Fruit fly (Drosophila melanogaster) whole organism, embryonic: Measurements from ENCODE around the gene Pmm2.

Experiments
- B-H1 ChIP-seq: fragments of 200-800 bp; sonication (Bioruptor generic); IDR thresholded peaks from 3 replicates; pipeline ENCODE4 v1.3.6; 2022; ENCODE audit warnings: missing biosample characterization, missing genetic modification characterization
- CG10267 ChIP-seq: fragments of 200-800 bp; sonication (Bioruptor generic); optimal IDR thresholded peaks from 2 replicates; lab custom pipeline; 2018; ENCODE audit warnings: missing biosample characterization, mild to moderate bottlenecking, missing genetic modification characterization, moderate library complexity
- CG10462 ChIP-seq: fragments of 200-800 bp; sonication (Bioruptor generic); optimal IDR thresholded peaks from 2 replicates; lab custom pipeline; 2016; ENCODE audit warnings: missing biosample characterization, missing genetic modification characterization
- CG11696 ChIP-seq: fragments of 200-800 bp; sonication (Bioruptor generic); IDR thresholded peaks from 2 replicates; pipeline ENCODE4 v1.3.6; 2022; ENCODE audit warnings: missing biosample characterization, missing genetic modification characterization
- CG12155 ChIP-seq: fragments of 200-800 bp; sonication (Bioruptor generic); optimal IDR thresholded peaks from 3 replicates; lab custom pipeline; 2016; ENCODE audit warnings: missing biosample characterization, missing genetic modification characterization
- CG13775 ChIP-seq: fragments of 200-800 bp; sonication (Bioruptor generic); optimal IDR thresholded peaks from 3 replicates; lab custom pipeline; 2017; ENCODE audit warnings: missing biosample characterization, mild to moderate bottlenecking, missing genetic modification characterization
- CG14441 ChIP-seq: fragments of 200-800 bp; sonication (Bioruptor generic); IDR thresholded peaks from 2 replicates; pipeline ENCODE4 v1.3.6; 2022; ENCODE audit warnings: missing biosample characterization, missing genetic modification characterization
- CG1603 ChIP-seq: fragments of 200-800 bp; sonication (Bioruptor generic); optimal IDR thresholded peaks from 2 replicates; lab custom pipeline; 2019; ENCODE audit warnings: missing biosample characterization, mild to moderate bottlenecking, missing genetic modification characterization, moderate library complexity
- CG16779 ChIP-seq: fragments of 200-800 bp; sonication (Bioruptor generic); IDR thresholded peaks from 2 replicates; pipeline ENCODE4 v1.3.6; 2022; ENCODE audit warnings: missing biosample characterization, missing genetic modification characterization
- CG17328 ChIP-seq: fragments of 200-800 bp; sonication (Bioruptor generic); IDR thresholded peaks from 2 replicates; pipeline ENCODE4 v1.3.6; 2022; ENCODE audit warnings: missing biosample characterization, missing genetic modification characterization
- CG1792 ChIP-seq: fragments of 200-800 bp; sonication (Bioruptor generic); optimal IDR thresholded peaks from 2 replicates; lab custom pipeline; 2016; ENCODE audit warnings: missing biosample characterization, missing genetic modification characterization
- CG18262 ChIP-seq: fragments of 200-800 bp; optimal IDR thresholded peaks from 3 replicates; lab custom pipeline; 2019; ENCODE audit warnings: missing biosample characterization, mild to moderate bottlenecking, missing genetic modification characterization, moderate library complexity
- CG3995 ChIP-seq: fragments of 200-800 bp; sonication (Bioruptor generic); optimal IDR thresholded peaks from 3 replicates; lab custom pipeline; 2016; ENCODE audit warnings: missing biosample characterization, missing genetic modification characterization
- CG4404 ChIP-seq: fragments of 200-800 bp; sonication (Bioruptor generic); IDR thresholded peaks from 2 replicates; pipeline ENCODE4 v1.3.6; 2022; ENCODE audit warnings: missing biosample characterization, missing genetic modification characterization
- CG4820 ChIP-seq: fragments of 200-800 bp; sonication (Bioruptor generic); optimal IDR thresholded peaks from 3 replicates; lab custom pipeline; 2016; ENCODE audit warnings: missing biosample characterization, missing genetic modification characterization
- CG7372 ChIP-seq: fragments of 200-800 bp; sonication (Bioruptor generic); IDR thresholded peaks from 2 replicates; pipeline ENCODE4 v1.3.6; 2022; ENCODE audit warnings: missing biosample characterization, missing genetic modification characterization
- CG8765 ChIP-seq: fragments of 200-800 bp; sonication (Bioruptor generic); IDR thresholded peaks from 2 replicates; pipeline ENCODE4 v1.3.6; 2022; ENCODE audit warnings: missing biosample characterization, missing genetic modification characterization
- CG9609 ChIP-seq: fragments of 200-800 bp; sonication (Bioruptor generic); optimal IDR thresholded peaks from 3 replicates; lab custom pipeline; 2016; ENCODE audit warnings: missing biosample characterization, missing genetic modification characterization
- CoRest ChIP-seq: fragments of 200-800 bp; sonication (Bioruptor generic); optimal IDR thresholded peaks from 3 replicates; lab custom pipeline; 2018; ENCODE audit warnings: missing biosample characterization, mild to moderate bottlenecking, missing genetic modification characterization, moderate library complexity
- D ChIP-seq, 2 experiments: fragments of 200-800 bp in 1 of 2; fragments of >200 bp in 1 of 2; sonication (Bioruptor generic) in 1 of 2; optimal IDR thresholded peaks; 2 replicates in 1 of 2; 3 replicates in 1 of 2; lab custom pipeline; 2017; ENCODE audit warnings: mild to moderate bottlenecking in 1 of 2, missing biosample characterization in 1 of 2, missing genetic modification characterization in 1 of 2, missing genetic modification reagents in 1 of 2
- Dbx ChIP-seq: fragments of 200-800 bp; sonication (Bioruptor generic); IDR thresholded peaks from 3 replicates; pipeline ENCODE4 v1.3.6; 2022; ENCODE audit warnings: missing biosample characterization, missing genetic modification characterization
- Drgx ChIP-seq: fragments of 200-800 bp; sonication (Bioruptor generic); IDR thresholded peaks from 2 replicates; pipeline ENCODE4 v1.3.6; 2022; ENCODE audit warnings: missing biosample characterization, missing genetic modification characterization
- H2.0 ChIP-seq: fragments of 200-800 bp; sonication (Bioruptor generic); IDR thresholded peaks from 2 replicates; pipeline ENCODE4 v1.3.6; 2022; ENCODE audit warnings: missing biosample characterization, missing genetic modification characterization
- Med ChIP-seq: fragments of 200-800 bp; sonication (Bioruptor generic); peaks from one replicate; lab custom pipeline; 2016; ENCODE audit warnings: missing biosample characterization, missing genetic modification characterization, mild to moderate bottlenecking, inconsistent platforms, moderate library complexity
- NK7.1 ChIP-seq: fragments of 200-800 bp; sonication (Bioruptor generic); optimal IDR thresholded peaks from 3 replicates; lab custom pipeline; 2016; ENCODE audit warnings: missing biosample characterization, missing genetic modification characterization
- PHDP ChIP-seq: fragments of 200-800 bp; sonication (Bioruptor generic); optimal IDR thresholded peaks from 3 replicates; lab custom pipeline; 2018; ENCODE audit warnings: missing biosample characterization, mild to moderate bottlenecking, missing genetic modification characterization, moderate library complexity
- Ptx1 ChIP-seq: fragments of 200-800 bp; sonication (Bioruptor generic); IDR thresholded peaks from 2 replicates; pipeline ENCODE4 v1.3.6; 2022; ENCODE audit warnings: missing biosample characterization, missing genetic modification characterization
- Sin3A ChIP-seq: fragments of >200 bp; optimal IDR thresholded peaks from 2 replicates; lab custom pipeline; 2018
- Sox102F ChIP-seq: fragments of 200-800 bp; sonication (Bioruptor generic); optimal IDR thresholded peaks from 2 replicates; lab custom pipeline; 2018; ENCODE audit warnings: missing biosample characterization, mild to moderate bottlenecking, missing genetic modification characterization, moderate library complexity
- Usf ChIP-seq: fragments of 200-800 bp; sonication (Bioruptor generic); optimal IDR thresholded peaks from 2 replicates; lab custom pipeline; 2017; ENCODE audit warnings: missing genotype, missing biosample characterization, missing genetic modification characterization
- ab ChIP-seq: fragments of 200-800 bp; sonication (Bioruptor generic); optimal IDR thresholded peaks from 2 replicates; lab custom pipeline; 2016; ENCODE audit warnings: missing biosample characterization, missing genetic modification characterization
- ato ChIP-seq: fragments of 200-800 bp; sonication (Bioruptor generic); IDR thresholded peaks from 2 replicates; pipeline ENCODE4 v1.3.6; 2022; ENCODE audit warnings: missing biosample characterization, missing genetic modification characterization; ENCODE audit not compliant: partially characterized antibody
- chm ChIP-seq: fragments of 200-800 bp; sonication (Bioruptor generic); IDR thresholded peaks from 2 replicates; pipeline ENCODE4 v1.3.6; 2022; ENCODE audit warnings: missing biosample characterization, missing genetic modification characterization
- crol ChIP-seq: fragments of 200-800 bp; sonication (Bioruptor generic); IDR thresholded peaks from 2 replicates; pipeline ENCODE4 v1.3.6; 2022; ENCODE audit warnings: missing biosample characterization, missing genetic modification characterization
- dmrt99B ChIP-seq: fragments of 200-800 bp; sonication (Bioruptor generic); optimal IDR thresholded peaks from 2 replicates; lab custom pipeline; 2018; ENCODE audit warnings: missing biosample characterization, mild to moderate bottlenecking, missing genetic modification characterization, moderate library complexity
- en ChIP-seq: fragments of 200-800 bp; sonication (Bioruptor generic); optimal IDR thresholded peaks from 2 replicates; lab custom pipeline; 2016; ENCODE audit warnings: missing biosample characterization, missing genetic modification characterization
- gcm2 ChIP-seq: fragments of 200-800 bp; sonication (Bioruptor generic); optimal IDR thresholded peaks from 2 replicates; lab custom pipeline; 2016; ENCODE audit warnings: missing biosample characterization, missing genetic modification characterization
- hth ChIP-seq: fragments of >200 bp; optimal IDR thresholded peaks from 2 replicates; lab custom pipeline; 2017; ENCODE audit warnings: inconsistent platforms
- lbe ChIP-seq: fragments of 200-800 bp; sonication (Bioruptor generic); optimal IDR thresholded peaks from 2 replicates; lab custom pipeline; 2016; ENCODE audit warnings: missing biosample characterization, mild to moderate bottlenecking, missing genetic modification characterization
- lmd ChIP-seq: fragments of 200-800 bp; sonication (Bioruptor generic); IDR thresholded peaks from 2 replicates; pipeline ENCODE4 v1.3.6; 2022; ENCODE audit warnings: missing biosample characterization, missing genetic modification characterization
- nerfin-1 ChIP-seq: fragments of 200-800 bp; sonication (Bioruptor generic); optimal IDR thresholded peaks from 3 replicates; lab custom pipeline; 2019; ENCODE audit warnings: missing biosample characterization, mild to moderate bottlenecking, missing genetic modification characterization, moderate library complexity
- org-1 ChIP-seq: fragments of 200-800 bp; sonication (Bioruptor generic); optimal IDR thresholded peaks from 2 replicates; lab custom pipeline; 2017; ENCODE audit warnings: missing biosample characterization, missing genetic modification characterization
- otp ChIP-seq: fragments of 200-800 bp; sonication (Bioruptor generic); IDR thresholded peaks from 3 replicates; pipeline ENCODE4, ENCODE4 v1.3.6; 2022; ENCODE audit warnings: missing biosample characterization, missing genetic modification characterization
- prd ChIP-seq, 3 experiments: fragments of >200 bp in 2 of 3; fragments of 200-800 bp in 1 of 3; sonication (Bioruptor generic) in 1 of 3; optimal IDR thresholded peaks in 2 of 3; IDR thresholded peaks in 1 of 3; 2 replicates in 2 of 3; 3 replicates in 1 of 3; pipeline versions ENCODE4 v1.3.6 to Lab custom; 2017 to 2022; ENCODE audit warnings: missing biosample characterization in 1 of 3, missing genetic modification characterization in 1 of 3
- schlank ChIP-seq: fragments of 200-800 bp; sonication (Bioruptor generic); optimal IDR thresholded peaks from 2 replicates; lab custom pipeline; 2018; ENCODE audit warnings: missing biosample characterization, mild to moderate bottlenecking, missing genetic modification characterization
- sens ChIP-seq: fragments of 200-800 bp; sonication (Bioruptor generic); peaks from one replicate; lab custom pipeline; 2016; ENCODE audit warnings: missing biosample characterization, missing genetic modification characterization
- shn ChIP-seq: fragments of 200-800 bp; sonication (Bioruptor generic); optimal IDR thresholded peaks from 3 replicates; lab custom pipeline; 2016; ENCODE audit warnings: missing biosample characterization, missing genetic modification characterization
- slbo ChIP-seq: fragments of 200-800 bp; sonication (Bioruptor generic); IDR thresholded peaks from 2 replicates; pipeline ENCODE4 v1.3.6; 2022; ENCODE audit warnings: missing biosample characterization, missing genetic modification characterization
- sob ChIP-seq: fragments of 200-800 bp; sonication (Bioruptor generic); IDR thresholded peaks from 2 replicates; pipeline ENCODE4 v1.3.6; 2022; ENCODE audit warnings: missing biosample characterization, missing genetic modification characterization
- tgo ChIP-seq: fragments of 200-800 bp; sonication (Bioruptor generic); IDR thresholded peaks from 3 replicates; pipeline ENCODE4 v1.3.6; 2022; ENCODE audit warnings: missing biosample characterization, missing genetic modification characterization
- z ChIP-seq: fragments of 200-800 bp; sonication (Bioruptor generic); IDR thresholded peaks from 3 replicates; pipeline ENCODE4 v1.3.6; 2022; ENCODE audit warnings: missing biosample characterization, missing genetic modification characterization
- zfh1 ChIP-seq: fragments of 200-800 bp; sonication (Bioruptor generic); IDR thresholded peaks from 3 replicates; pipeline ENCODE4 v1.3.6; 2022; ENCODE audit warnings: missing biosample characterization, missing genetic modification characterization

Gene Pmm2

DNA sequence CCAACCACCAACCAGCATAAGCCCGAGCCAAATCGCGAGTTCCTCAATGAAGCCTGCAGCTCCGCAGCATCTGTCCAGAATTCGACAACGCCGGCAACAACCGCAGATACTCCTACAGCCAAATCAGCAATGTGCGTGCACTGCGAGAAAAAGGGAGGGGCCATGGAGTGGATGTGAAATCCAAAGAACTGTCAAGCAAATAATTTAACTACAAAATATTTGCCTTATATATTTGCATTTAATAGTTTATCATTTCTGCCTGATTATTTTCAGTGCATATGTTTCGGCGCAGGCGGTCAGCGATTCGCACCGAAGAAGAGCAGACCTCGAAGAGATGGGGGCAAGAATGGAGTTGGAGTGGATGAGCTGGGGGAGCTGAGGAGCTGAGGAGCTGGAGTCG is 17.3 kb downstream of the Pmm2 start:
- TF ChIP-seq en (no peak), CG8765 (GFP tag; lab: Robert Waterston, UW) (peak; percentile 45; the same call in 1 of the 2 replicates), Usf (GFP tag; lab: Kevin White, UChicago) (no peak), CG10267 (no peak), CG9609 (GFP tag; lab: Kevin White, UChicago) (no peak), CG4404 (GFP tag; lab: Robert Waterston, UW) (0 out of 2 replicates have a peak, but pooled peaks have one; percentile 36), chm (GFP tag; lab: Robert Waterston, UW) (no peak), ato (no peak), crol (GFP tag; lab: Robert Waterston, UW) (no peak), zfh1 (GFP tag; lab: Robert Waterston, UW) (peak; percentile 56; the same call in 2 of the 3 replicates), CG12155 (GFP tag; lab: Kevin White, UChicago) (no peak), CG1792 (GFP tag; lab: Kevin White, UChicago) (no peak), H2.0 (no peak), B-H1 (no peak), Sox102F (GFP tag; lab: Kevin White, UChicago) (peak; percentile 13), PHDP (tag; lab: Kevin White, UChicago) (no peak), lmd (0 out of 2 replicates have a peak, but pooled peaks have one; percentile 26), D (optimal IDR thresholded peaks at IDR 0.05; lab: Kevin White, UChicago) (no peak), D (GFP tag; optimal IDR thresholded peaks at IDR 0.05; lab: Kevin White, UChicago) (no peak), tgo (GFP tag; lab: Robert Waterston, UW) (peak; percentile 38; the same call in 1 of the 3 replicates), CG10462 (GFP tag; lab: Kevin White, UChicago) (no peak), CG1603 (tag; lab: Kevin White, UChicago) (peak; percentile 10), ab (GFP tag; lab: Kevin White, UChicago) (no peak), shn (no peak), CG13775 (no peak), lbe (GFP tag; lab: Kevin White, UChicago) (peak; percentile 49), CoRest (no peak), Med (GFP tag; lab: Kevin White, UChicago) (peak; percentile 73), otp (GFP tag; lab: Robert Waterston, UW) (0 out of 3 replicates have a peak, but pooled peaks have one; percentile 53), gcm2 (GFP tag; lab: Kevin White, UChicago) (no peak), sens (GFP tag; lab: Kevin White, UChicago) (peak; percentile 32), Ptx1 (GFP tag; lab: Robert Waterston, UW) (peak; percentile 24; the same call in 1 of the 2 replicates), CG17328 (peak; percentile 50; the same call in 1 of the 2 replicates), NK7.1 (GFP tag; lab: Kevin White, UChicago) (no peak), CG3995 (no peak), CG14441 (GFP tag; lab: Robert Waterston, UW) (peak; percentile 48; the same call in 1 of the 2 replicates), prd (optimal IDR thresholded peaks at IDR 0.05; lab: Kevin White, UChicago) (no peak), prd (GFP tag; IDR thresholded peaks at IDR 0.05; lab: Robert Waterston, UW) (peak; percentile 71), Dbx (no peak), CG18262 (no peak), CG7372 (GFP tag; lab: Robert Waterston, UW) (peak; percentile 8; the same call in 1 of the 2 replicates), z (0 out of 3 replicates have a peak, but pooled peaks have one; percentile 4), dmrt99B (no peak), slbo (GFP tag; lab: Robert Waterston, UW) (no peak), schlank (no peak), Sin3A (lab: Kevin White, UChicago) (no peak), nerfin-1 (tag; lab: Kevin White, UChicago) (no peak), hth (lab: Kevin White, UChicago) (no peak), org-1 (GFP tag; lab: Kevin White, UChicago) (no peak), Drgx (GFP tag; lab: Robert Waterston, UW) (peak; percentile 70), CG16779 (no peak), CG4820 (GFP tag; lab: Kevin White, UChicago) (no peak), sob (GFP tag; lab: Robert Waterston, UW) (no peak), CG11696 (0 out of 2 replicates have a peak, but pooled peaks have one; percentile 20)
